Worm (Caenorhabditis elegans) whole organism, mixed stage, embryonic: ENCODE data around the gene str-37.

Experiments used
- ces-1 ChIP-seq: fragments of 150-350 bp; optimal IDR thresholded peaks from 2 replicates; lab custom pipeline; 2014; ENCODE audit warnings: missing biosample characterization, missing genetic modification reagents, missing genetic modification characterization
- cnd-1 ChIP-seq: fragments of 200-800 bp; sonication (Bioruptor generic); optimal IDR thresholded peaks from 2 replicates; lab custom pipeline; 2018; ENCODE audit warnings: mild to moderate bottlenecking, missing genetic modification characterization, missing compliant biosample characterization
- mls-2 ChIP-seq: sonication (generic microtip); optimal IDR thresholded peaks from 2 replicates; lab custom pipeline; 2016; ENCODE audit warnings: mild to moderate bottlenecking, missing genetic modification characterization, moderate library complexity, missing compliant biosample characterization
- nhr-2 ChIP-seq: fragments of 150-350 bp; optimal IDR thresholded peaks from 2 replicates; lab custom pipeline; 2014; ENCODE audit warnings: missing biosample characterization, missing genetic modification characterization
- nhr-237 ChIP-seq: fragments of 150-350 bp; optimal IDR thresholded peaks from 2 replicates; lab custom pipeline; 2014; ENCODE audit warnings: missing biosample characterization, missing genetic modification characterization
- sptf-1 ChIP-seq: sonication (generic microtip); optimal IDR thresholded peaks from 2 replicates; lab custom pipeline; 2017; ENCODE audit warnings: mild to moderate bottlenecking, missing genetic modification characterization, moderate library complexity, missing compliant biosample characterization
- unc-62 ChIP-seq: fragments of 150-350 bp; optimal IDR thresholded peaks from 2 replicates; lab custom pipeline; 2014; ENCODE audit warnings: missing biosample characterization, missing genetic modification reagents, missing genetic modification characterization
- ztf-11 ChIP-seq: fragments of 150-350 bp; optimal IDR thresholded peaks from 2 replicates; lab custom pipeline; 2014; ENCODE audit warnings: missing biosample characterization, missing genetic modification characterization

- TF ChIP-seq unc-62 (GFP tag; lab: Kevin White, UChicago) (no peak), ces-1 (no peak), nhr-2 (tag; lab: Kevin White, UChicago) (no peak), sptf-1 (tag; lab: Kevin White, UChicago) (no peak), mls-2 (no peak), ztf-11 (no peak), cnd-1 (tag; lab: Kevin White, UChicago) (no peak), nhr-237 (tag; lab: Kevin White, UChicago) (no peak)
These were observed 38.7 kb upstream of the str-37 start for ce11 chrV:13288881-13289280.
